Worm (Caenorhabditis elegans): Measurements from ENCODE around the gene F48G7.7.

F48G7.7 gene

ce11 chrV:598626-599025 lies 27.6 kb downstream of the F48G7.7 start:
- TF ChIP-seq F52B5.7 (tag; optimal IDR thresholded peaks at IDR 0.05) (no peak), F39B2.1 (GFP tag; IDR thresholded peaks at IDR 0.05) (no peak), xnd-1 (tag; optimal IDR thresholded peaks at IDR 0.05) (no peak), gei-17 (GFP tag; optimal IDR thresholded peaks at IDR 0.05) (no peak), ZK185.1 (tag; optimal IDR thresholded peaks at IDR 0.05; ENCODE audit: poor library complexity, severe bottlenecking) (no peak), madf-10 (tag; optimal IDR thresholded peaks at IDR 0.05) (no peak), mes-4 (tag; optimal IDR thresholded peaks at IDR 0.05) (no peak), atf-7 (tag; optimal IDR thresholded peaks at IDR 0.05) (no peak), mxl-1 (tag; optimal IDR thresholded peaks at IDR 0.05) (no peak), nfya-2 (GFP tag; IDR thresholded peaks at IDR 0.05) (no peak), F23B12.7 (tag; optimal IDR thresholded peaks at IDR 0.05; ENCODE audit: insufficient read depth) (no peak), ztf-6 (GFP tag; IDR thresholded peaks at IDR 0.05) (no peak), hmg-1.2 (GFP tag; IDR thresholded peaks at IDR 0.05) (no peak), D2030.7 (GFP tag; IDR thresholded peaks at IDR 0.05) (no peak), lsy-27 (tag; optimal IDR thresholded peaks at IDR 0.05; ENCODE audit: borderline replicate concordance, insufficient read depth) (no peak)

ce11 chrV:597823-598222 lies 28.4 kb downstream of the F48G7.7 start:
- TF ChIP-seq nfya-2 (GFP tag; IDR thresholded peaks at IDR 0.05) = no peak
- TF ChIP-seq F57A8.1 (GFP tag; optimal IDR thresholded peaks at IDR 0.05) = no peak
- no peak for TF ChIP-seq pha-4 (tag; optimal IDR thresholded peaks at IDR 0.05)
- TF ChIP-seq lsl-1 (GFP tag; optimal IDR thresholded peaks at IDR 0.05) = no peak
- no peak for TF ChIP-seq attf-3 (GFP tag; conservative IDR thresholded peaks at IDR 0.05)
- TF ChIP-seq cebp-2 (GFP tag; IDR thresholded peaks at IDR 0.05) = no peak
- no peak for TF ChIP-seq B0261.1 (tag; optimal IDR thresholded peaks at IDR 0.05)
- no peak for TF ChIP-seq lin-54 (GFP tag; optimal IDR thresholded peaks at IDR 0.05)
- TF ChIP-seq snpc-3.4 (tag; optimal IDR thresholded peaks at IDR 0.05) = no peak
- TF ChIP-seq Y56A3A.18 (GFP tag; IDR thresholded peaks at IDR 0.05) = no peak
- TF ChIP-seq lag-1 (GFP tag; IDR thresholded peaks at IDR 0.05) = no peak
- TF ChIP-seq cebp-1 (GFP tag; IDR thresholded peaks at IDR 0.05) = no peak
- no peak for TF ChIP-seq cebp-1 (tag; optimal IDR thresholded peaks at IDR 0.05)
- TF ChIP-seq ztf-3 (GFP tag; optimal IDR thresholded peaks at IDR 0.05) = no peak
- TF ChIP-seq madf-10 (tag; optimal IDR thresholded peaks at IDR 0.05) = no peak
- TF ChIP-seq nhr-90 (tag; optimal IDR thresholded peaks at IDR 0.05) = no peak
- no peak for TF ChIP-seq ztf-25 (GFP tag; IDR thresholded peaks at IDR 0.05)
- no peak for TF ChIP-seq egl-18 (GFP tag; IDR thresholded peaks at IDR 0.05)
- no peak for TF ChIP-seq aptf-2 (GFP tag; conservative IDR thresholded peaks at IDR 0.05)

ce11 chrV:596923-597322 lies 29.3 kb downstream of the F48G7.7 start:
- TF ChIP-seq tbp1 (GFP tag; optimal IDR thresholded peaks at IDR 0.05) = no peak
- TF ChIP-seq F52B5.7 (tag; optimal IDR thresholded peaks at IDR 0.05) = no peak
- no peak for TF ChIP-seq lag-1 (GFP tag; IDR thresholded peaks at IDR 0.05)
- no peak for TF ChIP-seq mcd-1 (GFP tag; IDR thresholded peaks at IDR 0.05)
- no peak for TF ChIP-seq T07F8.4 (tag; optimal IDR thresholded peaks at IDR 0.05)
- no peak for TF ChIP-seq hmg-20 (GFP tag; IDR thresholded peaks at IDR 0.05)
- no peak for TF ChIP-seq hrde-1 (tag; optimal IDR thresholded peaks at IDR 0.05; ENCODE audit: borderline replicate concordance)
- no peak for TF ChIP-seq F37B4.10 (GFP tag; IDR thresholded peaks at IDR 0.05)
- no peak for TF ChIP-seq zim-3 (tag; optimal IDR thresholded peaks at IDR 0.05)
- no peak for TF ChIP-seq cebp-2 (GFP tag; IDR thresholded peaks at IDR 0.05)
- TF ChIP-seq B0336.3 (GFP tag; IDR thresholded peaks at IDR 0.05) = no peak
- TF ChIP-seq attf-5 (GFP tag; optimal IDR thresholded peaks at IDR 0.05) = no peak
- no peak for TF ChIP-seq ceh-40 (GFP tag; IDR thresholded peaks at IDR 0.05)
- no peak for TF ChIP-seq rcor-1 (GFP tag; IDR thresholded peaks at IDR 0.05)
- no peak for TF ChIP-seq ceh-58 (GFP tag; IDR thresholded peaks at IDR 0.05)
- no peak for TF ChIP-seq lin-40 (tag; optimal IDR thresholded peaks at IDR 0.05)
- TF ChIP-seq ztf-26 (tag; optimal IDR thresholded peaks at IDR 0.05) = no peak
- no peak for TF ChIP-seq nhr-27 (tag; optimal IDR thresholded peaks at IDR 0.05)

All from whole organism, young adult.